Worm (Caenorhabditis elegans) whole organism, early embryonic: Measurements from ENCODE around the gene C16D2.1.

Source experiments
- F13C5.2 ChIP-seq: sonication (generic microtip); optimal IDR thresholded peaks from 2 replicates; lab custom pipeline; 2017; ENCODE audit warnings: mild to moderate bottlenecking, missing genetic modification characterization, inconsistent platforms, missing compliant biosample characterization
- aly-1 ChIP-seq: sonication (generic microtip); optimal IDR thresholded peaks from 2 replicates; lab custom pipeline; 2016; ENCODE audit warnings: missing genetic modification characterization, missing compliant biosample characterization
- ama-1 ChIP-seq: fragments of 150-350 bp; optimal IDR thresholded peaks from 2 replicates; lab custom pipeline; 2014
- ets-7 ChIP-seq: sonication (generic microtip); optimal IDR thresholded peaks from 2 replicates; lab custom pipeline; 2016; ENCODE audit warnings: missing genotype, missing genetic modification characterization, missing compliant biosample characterization
- flt-1 ChIP-seq: fragments of 200-800 bp; sonication (Bioruptor generic); IDR thresholded peaks from 2 replicates; pipeline ENCODE4 v1.3.6; 2022; ENCODE audit warnings: missing genetic modification characterization, missing compliant biosample characterization
- hmbx-1 ChIP-seq: sonication (generic microtip); optimal IDR thresholded peaks from 2 replicates; lab custom pipeline; 2016; ENCODE audit warnings: mild to moderate bottlenecking, missing genetic modification characterization, missing compliant biosample characterization
- hnd-1 ChIP-seq: sonication (generic microtip); optimal IDR thresholded peaks from 2 replicates; lab custom pipeline; 2016; ENCODE audit warnings: missing genetic modification characterization, missing compliant biosample characterization
- pes-1 ChIP-seq: fragments of 200-800 bp; sonication (Bioruptor generic); IDR thresholded peaks from 2 replicates; pipeline ENCODE4 v1.3.6; 2022; ENCODE audit warnings: missing genetic modification reagents, missing genetic modification characterization, missing compliant biosample characterization
- sea-1 ChIP-seq: fragments of 200-800 bp; sonication (Bioruptor generic); conservative IDR thresholded peaks from 2 replicates; pipeline ENCODE4 v1.3.6; 2022; ENCODE audit warnings: missing genetic modification characterization, missing compliant biosample characterization
- tbx-11 ChIP-seq: fragments of 200-800 bp; sonication (Bioruptor generic); IDR thresholded peaks from 2 replicates; pipeline ENCODE4 v1.3.6; 2022; ENCODE audit warnings: missing genetic modification characterization, missing compliant biosample characterization
- tbx-37 ChIP-seq: fragments of 200-800 bp; sonication (Bioruptor generic); conservative IDR thresholded peaks from 2 replicates; pipeline ENCODE4 v1.3.6; 2022; ENCODE audit warnings: missing genetic modification reagents, missing genetic modification characterization, missing compliant biosample characterization

DNA sequence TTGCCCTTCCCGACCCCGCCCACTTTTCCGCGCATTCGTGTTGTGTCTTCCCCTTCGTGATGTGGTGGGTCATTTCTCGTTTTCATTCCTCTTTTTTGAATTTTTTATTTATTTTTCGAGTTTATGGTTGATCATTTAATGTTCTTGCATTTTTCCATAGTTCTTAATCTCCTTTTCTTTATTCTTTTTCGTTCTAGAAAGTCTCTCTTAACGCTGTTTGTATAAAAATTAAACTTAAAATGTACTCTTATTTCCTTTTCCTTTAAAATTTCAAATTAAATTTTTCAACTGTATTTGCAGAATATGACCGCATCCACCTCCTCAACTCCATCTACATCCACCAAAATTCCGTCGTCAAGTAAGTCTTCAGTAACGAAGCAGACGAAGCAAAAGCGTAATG lies 45.2 kb upstream of the C16D2.1 start, which contains the start of gene hlh-3:
- TF ChIP-seq ama-1 (no peak), ets-7 (no peak), tbx-37 (GFP tag; lab: Robert Waterston, UW) (no peak), aly-1 (tag; lab: Kevin White, UChicago) (no peak), sea-1 (GFP tag; lab: Robert Waterston, UW) (no peak), tbx-11 (GFP tag; lab: Robert Waterston, UW) (no peak), F13C5.2 (tag; lab: Kevin White, UChicago) (no peak), hmbx-1 (no peak), hnd-1 (tag; lab: Kevin White, UChicago) (no peak), pes-1 (GFP tag; lab: Robert Waterston, UW) (no peak), flt-1 (GFP tag; lab: Robert Waterston, UW) (no peak)
